Fruit fly (Drosophila melanogaster): ENCODE data around the gene mtm.
A peak's percentile ranks its signal among the peaks of the same experiment; 100 is the strongest.

Gene mtm

dm6 chr2L:6065823-6066222, 29.0 kb upstream of the mtm start, which contains the start of the genes Fbw5 and CG9147 (continued):
- TF ChIP-seq chif (GFP tag; optimal IDR thresholded peaks at IDR 0.05) (peak; percentile 99 to 100), lilli (GFP tag; optimal IDR thresholded peaks at IDR 0.05) (peak; percentile 100), ato (GFP tag; IDR thresholded peaks at IDR 0.05; ENCODE audit: partially characterized antibody) (no peak; the same call in 1 of the 2 replicates), D19B (GFP tag; optimal IDR thresholded peaks at IDR 0.05) (peak; percentile 100), CG10209 (GFP tag; optimal IDR thresholded peaks at IDR 0.05) (peak; percentile 100), CoRest (tag; optimal IDR thresholded peaks at IDR 0.05) (peak; percentile 100), sr (GFP tag; IDR thresholded peaks at IDR 0.05) (peak; percentile 98), lola (GFP tag; optimal IDR thresholded peaks at IDR 0.05) (peak in 1 of 3 experiments; percentile 100), p53 (GFP tag; optimal IDR thresholded peaks at IDR 0.05) (peak; percentile 97), Scr (GFP tag; IDR thresholded peaks at IDR 0.05; ENCODE audit: partially characterized antibody) (peak; percentile 51; the same call in 1 of the 2 replicates), gsb (GFP tag; IDR thresholded peaks at IDR 0.05) (peak; percentile 99), Kr (GFP tag; optimal IDR thresholded peaks at IDR 0.05) (peak; percentile 83), Sin3A (optimal IDR thresholded peaks at IDR 0.05) (no peak), Sry-β (GFP tag; optimal IDR thresholded peaks at IDR 0.05) (peak; percentile 75), Bteb2 (GFP tag; optimal IDR thresholded peaks at IDR 0.05) (peak; percentile 99), HLH4C (GFP tag; IDR thresholded peaks at IDR 0.05; ENCODE audit: partially characterized antibody) (peak; percentile 70), CG2199 (GFP tag; IDR thresholded peaks at IDR 0.05) (peak; percentile 98), Deaf1 (tag; optimal IDR thresholded peaks at IDR 0.05) (peak; percentile 92), trem (tag; optimal IDR thresholded peaks at IDR 0.05) (peak; percentile 97), CG3281 (GFP tag; optimal IDR thresholded peaks at IDR 0.05) (peak; percentile 98), her (GFP tag; optimal IDR thresholded peaks at IDR 0.05) (peak; percentile 98), ham (GFP tag; IDR thresholded peaks at IDR 0.05) (peak; percentile 99), CG18764 (GFP tag; optimal IDR thresholded peaks at IDR 0.05) (peak; percentile 98), sisA (GFP tag; IDR thresholded peaks at IDR 0.05) (peak; percentile 100), CG15073 (GFP tag; optimal IDR thresholded peaks at IDR 0.05) (peak; percentile 92), CG17802 (tag; optimal IDR thresholded peaks at IDR 0.05) (peak; percentile 93), aop (GFP tag; IDR thresholded peaks at IDR 0.05) (peak; percentile 96), CG10979 (tag; optimal IDR thresholded peaks at IDR 0.05) (peak; percentile 99), Dll (GFP tag; IDR thresholded peaks at IDR 0.05; ENCODE audit: partially characterized antibody) (peak; percentile 65), CG3065 (GFP tag; optimal IDR thresholded peaks at IDR 0.05) (peak; percentile 99), CG12942 (GFP tag; optimal IDR thresholded peaks at IDR 0.05) (peak; percentile 100), br (optimal IDR thresholded peaks at IDR 0.05) (no peak), chn (GFP tag; optimal IDR thresholded peaks at IDR 0.05) (peak; percentile 100), CG7271 (tag; optimal IDR thresholded peaks at IDR 0.05) (peak; percentile 93), fru (optimal IDR thresholded peaks at IDR 0.05) (no peak), CG8089 (GFP tag; optimal IDR thresholded peaks at IDR 0.05) (peak; percentile 99), zen2 (GFP tag; IDR thresholded peaks at IDR 0.05; ENCODE audit: partially characterized antibody) (peak; percentile 65; the same call in 2 of the 3 replicates), CG6272 (GFP tag; IDR thresholded peaks at IDR 0.05) (peak; percentile 99), CG11398 (GFP tag; optimal IDR thresholded peaks at IDR 0.05) (peak; percentile 99), Ada2b (GFP tag; IDR thresholded peaks at IDR 0.05) (peak; percentile 100), CG12071 (GFP tag; optimal IDR thresholded peaks at IDR 0.05) (peak; percentile 98), CG7556 (GFP tag; optimal IDR thresholded peaks at IDR 0.05) (peak; percentile 100), hbn (GFP tag; IDR thresholded peaks at IDR 0.05; ENCODE audit: partially characterized antibody) (0 out of 2 replicates have a peak, but pooled peaks have one; percentile 51), ftz-f1 (GFP tag; optimal IDR thresholded peaks at IDR 0.05) (peak; percentile 96), pfk (GFP tag; optimal IDR thresholded peaks at IDR 0.05) (peak; percentile 54), CG15514 (GFP tag; optimal IDR thresholded peaks at IDR 0.05) (peak; percentile 95), tll (GFP tag; optimal IDR thresholded peaks at IDR 0.05) (peak in 1 of 2 experiments; percentile 85), HLH54F (GFP tag; optimal IDR thresholded peaks at IDR 0.05) (peak; percentile 99), CG11696 (GFP tag; IDR thresholded peaks at IDR 0.05) (peak; percentile 96), dmrt11E (tag; optimal IDR thresholded peaks at IDR 0.05) (peak; percentile 100)

All from whole organism, embryonic.